Worm (Caenorhabditis elegans) whole organism, midembryonic: ENCODE results near the gene ZK813.1.

Experiments used
- T22C8.4 ChIP-seq: fragments of 200-800 bp; sonication (Bioruptor generic); IDR thresholded peaks from 2 replicates; pipeline ENCODE4 v1.3.6; 2022; ENCODE audit warnings: missing genetic modification characterization, missing compliant biosample characterization
- cog-1 ChIP-seq: sonication (generic microtip); optimal IDR thresholded peaks from 2 replicates; lab custom pipeline; 2016; ENCODE audit warnings: missing genetic modification characterization, missing compliant biosample characterization
- flt-1 ChIP-seq: fragments of 200-800 bp; sonication (Bioruptor generic); IDR thresholded peaks from 2 replicates; pipeline ENCODE4 v1.3.6; 2022; ENCODE audit warnings: missing genetic modification characterization, missing compliant biosample characterization
- klf-2 ChIP-seq: fragments of 200-800 bp; sonication (Bioruptor generic); conservative IDR thresholded peaks from 2 replicates; pipeline ENCODE4 v1.3.6; 2022; ENCODE audit warnings: missing genetic modification reagents, missing genetic modification characterization, missing compliant biosample characterization
- med-1 ChIP-seq: sonication (generic microtip); optimal IDR thresholded peaks from 2 replicates; lab custom pipeline; 2017; ENCODE audit warnings: missing genetic modification characterization, mild to moderate bottlenecking, missing compliant biosample characterization, antibody characterized with exemption, missing genetic modification reagents; ENCODE audit not compliant: insufficient read depth
- ref-1 ChIP-seq: fragments of 200-800 bp; sonication (Bioruptor generic); conservative IDR thresholded peaks from 2 replicates; pipeline ENCODE4 v1.3.6; 2022; ENCODE audit warnings: missing genetic modification reagents, missing genetic modification characterization, missing compliant biosample characterization
- tab-1 ChIP-seq: fragments of 200-800 bp; sonication (Bioruptor generic); IDR thresholded peaks from 2 replicates; pipeline ENCODE4 v1.3.6; 2022; ENCODE audit warnings: missing genetic modification characterization, missing compliant biosample characterization
- ztf-23 ChIP-seq: fragments of 200-800 bp; sonication (Bioruptor generic); IDR thresholded peaks from 2 replicates; pipeline ENCODE4 v1.3.6; 2022; ENCODE audit warnings: missing genetic modification reagents, missing genetic modification characterization, missing compliant biosample characterization
- ztf-29 ChIP-seq: fragments of 200-800 bp; sonication (Bioruptor generic); IDR thresholded peaks from 2 replicates; pipeline ENCODE4 v1.3.6; 2022; ENCODE audit warnings: missing genetic modification reagents, missing genetic modification characterization, missing compliant biosample characterization

ce11 chrX:3464309-3465038 lies 18.4 kb downstream of the ZK813.1 start:
- no peak for TF ChIP-seq flt-1 (GFP tag; lab: Robert Waterston, UW)
- TF ChIP-seq cog-1 (tag; lab: Kevin White, UChicago) = no peak
- no peak for TF ChIP-seq ref-1 (GFP tag; lab: Robert Waterston, UW)
- TF ChIP-seq klf-2 = no peak
- no peak for TF ChIP-seq tab-1 (GFP tag; lab: Robert Waterston, UW)
- no peak for TF ChIP-seq ztf-29
- TF ChIP-seq med-1 (GFP tag; lab: Kevin White, UChicago) = no peak
- no peak for TF ChIP-seq ztf-23 (GFP tag; lab: Robert Waterston, UW)
- no peak for TF ChIP-seq T22C8.4 (GFP tag; lab: Robert Waterston, UW)
